Worm (Caenorhabditis elegans) whole organism, L4 larva: ENCODE results near the gene pgp-10.
A peak's percentile ranks its signal among the peaks of the same experiment; 100 is the strongest.

Source experiments
- D1046.2 ChIP-seq: fragments of 200-800 bp; sonication (Bioruptor generic); IDR thresholded peaks from 2 replicates; pipeline ENCODE4 v1.3.6; 2022; ENCODE audit warnings: missing genetic modification characterization, missing compliant biosample characterization
- F44E2.7 ChIP-seq: fragments of 200-800 bp; sonication (Bioruptor generic); IDR thresholded peaks from 2 replicates; pipeline ENCODE4 v2.1.2; 2022; ENCODE audit warnings: missing genetic modification characterization, missing compliant biosample characterization
- R02D3.7 ChIP-seq: fragments of 150-350 bp; sonication (generic microtip); optimal IDR thresholded peaks from 3 replicates; lab custom pipeline; 2014; ENCODE audit warnings: missing biosample characterization, missing genetic modification characterization
- T20F7.1 ChIP-seq: fragments of 200-800 bp; sonication (Bioruptor generic); optimal IDR thresholded peaks from 2 replicates; lab custom pipeline; 2018; ENCODE audit warnings: mild to moderate bottlenecking, missing genetic modification characterization, missing compliant biosample characterization
- Y5F2A.4 ChIP-seq: fragments of 200-800 bp; sonication (Bioruptor generic); optimal IDR thresholded peaks from 2 replicates; lab custom pipeline; 2018; ENCODE audit warnings: mild to moderate bottlenecking, missing genetic modification characterization, missing compliant biosample characterization
- ZK546.5 ChIP-seq, 2 experiments: sonication (generic microtip); optimal IDR thresholded peaks; 2 replicates each; lab custom pipeline; 2017; ENCODE audit warnings: missing biosample characterization in 2 of 2, missing genetic modification characterization in 2 of 2
- aha-1 ChIP-seq: fragments of 150-350 bp; peaks from one replicate; lab custom pipeline; 2014; ENCODE audit warnings: missing biosample characterization, missing genetic modification characterization
- ceh-20 ChIP-seq: fragments of 200-800 bp; sonication (Bioruptor generic); IDR thresholded peaks from 2 replicates; pipeline ENCODE4 v1.3.6; 2022; ENCODE audit warnings: missing genetic modification reagents, missing genetic modification characterization, missing compliant biosample characterization
- ceh-44 ChIP-seq: fragments of 200-800 bp; sonication (Bioruptor generic); IDR thresholded peaks from 2 replicates; pipeline ENCODE4 v1.3.6; 2022; ENCODE audit warnings: missing genetic modification reagents, missing genetic modification characterization, missing compliant biosample characterization
- ceh-82 ChIP-seq: sonication (generic microtip); optimal IDR thresholded peaks from 2 replicates; lab custom pipeline; 2017; ENCODE audit warnings: missing biosample characterization, missing genetic modification characterization
- cey-2 ChIP-seq: sonication (generic microtip); optimal IDR thresholded peaks from 3 replicates; lab custom pipeline; 2017; ENCODE audit warnings: missing genetic modification characterization, mild to moderate bottlenecking, missing compliant biosample characterization, antibody characterized with exemption, borderline replicate concordance; ENCODE audit not compliant: insufficient read depth
- daf-12 ChIP-seq: fragments of 150-350 bp; optimal IDR thresholded peaks from 2 replicates; lab custom pipeline; 2014; ENCODE audit warnings: missing biosample characterization, missing genetic modification reagents, missing genetic modification characterization
- daf-16 ChIP-seq, 3 experiments: sonication (generic microtip); optimal IDR thresholded peaks; 2 replicates each; lab custom pipeline; 2016 to 2017; ENCODE audit warnings: missing genetic modification characterization in 3 of 3, missing genetic modification reagents in 3 of 3, mild to moderate bottlenecking in 2 of 3, missing compliant biosample characterization in 2 of 3, missing biosample characterization in 1 of 3, moderate library complexity in 1 of 3
- dmd-6 ChIP-seq: fragments of 200-800 bp; sonication (Bioruptor generic); IDR thresholded peaks from 2 replicates; pipeline ENCODE4 v1.3.6; 2022; ENCODE audit warnings: missing genetic modification reagents, missing genetic modification characterization, missing compliant biosample characterization
- dmd-9 ChIP-seq: fragments of 200-800 bp; sonication (Bioruptor generic); IDR thresholded peaks from 2 replicates; pipeline ENCODE4 v1.3.6; 2022; ENCODE audit warnings: missing genetic modification reagents, missing genetic modification characterization, missing compliant biosample characterization
- duxl-1 ChIP-seq: sonication (generic microtip); optimal IDR thresholded peaks from 2 replicates; lab custom pipeline; 2016; ENCODE audit warnings: mild to moderate bottlenecking, missing genetic modification characterization, moderate library complexity, missing compliant biosample characterization; ENCODE audit not compliant: poor library complexity
- dve-1 ChIP-seq: sonication (generic microtip); optimal IDR thresholded peaks from 2 replicates; lab custom pipeline; 2017; ENCODE audit warnings: antibody characterized with exemption, mild to moderate bottlenecking, missing genetic modification characterization, missing compliant biosample characterization; ENCODE audit not compliant: insufficient read depth
- egl-27 ChIP-seq: sonication (generic microtip); optimal IDR thresholded peaks from 3 replicates; lab custom pipeline; 2017; ENCODE audit warnings: missing biosample characterization, missing genetic modification reagents, missing genetic modification characterization
- hlh-11 ChIP-seq: fragments of 200-800 bp; sonication (Bioruptor generic); optimal IDR thresholded peaks from 2 replicates; lab custom pipeline; 2018; ENCODE audit warnings: mild to moderate bottlenecking, missing genetic modification characterization, missing compliant biosample characterization
- hlh-30 ChIP-seq: sonication (generic microtip); optimal IDR thresholded peaks from 2 replicates; lab custom pipeline; 2017; ENCODE audit warnings: antibody characterized with exemption, mild to moderate bottlenecking, missing genetic modification characterization, missing compliant biosample characterization; ENCODE audit not compliant: insufficient read depth
- lin-13 ChIP-seq: fragments of 150-350 bp; optimal IDR thresholded peaks from 2 replicates; lab custom pipeline; 2014; ENCODE audit warnings: missing biosample characterization, missing genetic modification reagents, missing genetic modification characterization
- lin-15B ChIP-seq: fragments of 150-350 bp; sonication (generic microtip); optimal IDR thresholded peaks from 3 replicates; lab custom pipeline; 2014; ENCODE audit warnings: missing biosample characterization, missing genetic modification characterization
- lsy-2 ChIP-seq, 2 experiments: fragments of 150-350 bp in 1 of 2; sonication (generic microtip) in 1 of 2; optimal IDR thresholded peaks; 2 replicates each; lab custom pipeline; 2014 to 2017; ENCODE audit warnings: missing biosample characterization in 2 of 2, missing genetic modification characterization in 2 of 2
- mdl-1 ChIP-seq, 2 experiments: fragments of 150-350 bp in 1 of 2; sonication (generic microtip) in 1 of 2; optimal IDR thresholded peaks; 2 replicates each; lab custom pipeline; 2014 to 2017; ENCODE audit warnings: missing biosample characterization in 2 of 2, missing genetic modification characterization in 2 of 2
- mep-1 ChIP-seq: fragments of 150-350 bp; sonication (generic microtip); optimal IDR thresholded peaks from 3 replicates; lab custom pipeline; 2014; ENCODE audit warnings: missing biosample characterization, missing genetic modification characterization
- mxl-2 ChIP-seq: fragments of 200-800 bp; sonication (Bioruptor generic); conservative IDR thresholded peaks from 2 replicates; pipeline ENCODE4 v1.3.6; 2022; ENCODE audit warnings: missing genetic modification reagents, missing genetic modification characterization, missing compliant biosample characterization
- nhr-10 ChIP-seq: fragments of 150-350 bp; optimal IDR thresholded peaks from 2 replicates; lab custom pipeline; 2014; ENCODE audit warnings: missing biosample characterization, missing genetic modification characterization
- nhr-102 ChIP-seq: sonication (generic microtip); optimal IDR thresholded peaks from 2 replicates; lab custom pipeline; 2016; ENCODE audit warnings: mild to moderate bottlenecking, missing genetic modification characterization, moderate library complexity, missing compliant biosample characterization
- nhr-28 ChIP-seq: fragments of 150-350 bp; optimal IDR thresholded peaks from 2 replicates; lab custom pipeline; 2014; ENCODE audit warnings: missing biosample characterization, missing genetic modification characterization
- nhr-48 ChIP-seq: sonication (generic microtip); optimal IDR thresholded peaks from 2 replicates; lab custom pipeline; 2016; ENCODE audit warnings: mild to moderate bottlenecking, missing genetic modification characterization, missing compliant biosample characterization
- nhr-77 ChIP-seq: fragments of 150-350 bp; optimal IDR thresholded peaks from 2 replicates; lab custom pipeline; 2014; ENCODE audit warnings: missing biosample characterization, missing genetic modification characterization
- pha-4 ChIP-seq, 2 experiments: fragments of 150-350 bp in 1 of 2; fragments of 200-800 bp in 1 of 2; sonication (Bioruptor generic) in 1 of 2; IDR thresholded peaks in 1 of 2; optimal IDR thresholded peaks in 1 of 2; 2 replicates each; pipeline versions ENCODE4 v1.3.6 to Lab custom; 2014 to 2022; ENCODE audit warnings: missing genetic modification characterization in 2 of 2, missing genetic modification reagents in 2 of 2, missing biosample characterization in 1 of 2, missing compliant biosample characterization in 1 of 2
- php-3 ChIP-seq: fragments of 200-800 bp; sonication (Bioruptor generic); IDR thresholded peaks from 2 replicates; pipeline ENCODE4 v1.3.6; 2022; ENCODE audit warnings: missing genetic modification reagents, missing genetic modification characterization, missing compliant biosample characterization
- pqm-1 ChIP-seq: sonication (generic microtip); optimal IDR thresholded peaks from 2 replicates; lab custom pipeline; 2017; ENCODE audit warnings: missing biosample characterization, missing genetic modification characterization
- rbr-2 ChIP-seq: sonication (generic microtip); optimal IDR thresholded peaks from 2 replicates; lab custom pipeline; 2016; ENCODE audit warnings: missing genotype, missing genetic modification characterization, missing compliant biosample characterization
- set-16 ChIP-seq: fragments of 200-800 bp; sonication (Bioruptor generic); IDR thresholded peaks from 2 replicates; pipeline ENCODE4 v1.3.6; 2022; ENCODE audit warnings: missing genetic modification reagents, missing genetic modification characterization, missing compliant biosample characterization
- snpc-4 ChIP-seq: fragments of 150-350 bp; optimal IDR thresholded peaks from 2 replicates; lab custom pipeline; 2014; ENCODE audit warnings: missing biosample characterization, missing genetic modification characterization
- spr-1 ChIP-seq: sonication (generic microtip); optimal IDR thresholded peaks from 2 replicates; lab custom pipeline; 2016; ENCODE audit warnings: mild to moderate bottlenecking, missing genetic modification characterization, missing compliant biosample characterization
- unc-62 ChIP-seq, 3 experiments: fragments of 150-350 bp in 1 of 3; sonication (generic microtip); optimal IDR thresholded peaks in 2 of 3; peaks in 1 of 3; 1 replicate in 1 of 3; 2 replicates in 2 of 3; lab custom pipeline; 2014 to 2017; ENCODE audit warnings: missing biosample characterization in 3 of 3, missing genetic modification characterization in 3 of 3, missing genetic modification reagents in 3 of 3, missing genotype in 1 of 3
- zfp-3 ChIP-seq: fragments of 200-800 bp; sonication (Bioruptor generic); conservative IDR thresholded peaks from 2 replicates; pipeline ENCODE4 v1.3.6; 2022; ENCODE audit warnings: missing genetic modification reagents, missing genetic modification characterization, missing compliant biosample characterization
- ztf-11 ChIP-seq: fragments of 150-350 bp; optimal IDR thresholded peaks from 2 replicates; lab custom pipeline; 2014; ENCODE audit warnings: missing biosample characterization, missing genetic modification characterization
- ztf-7 ChIP-seq: fragments of 150-350 bp; optimal IDR thresholded peaks from 2 replicates; lab custom pipeline; 2014; ENCODE audit warnings: missing biosample characterization, missing genetic modification characterization

pgp-10 gene

DNA sequence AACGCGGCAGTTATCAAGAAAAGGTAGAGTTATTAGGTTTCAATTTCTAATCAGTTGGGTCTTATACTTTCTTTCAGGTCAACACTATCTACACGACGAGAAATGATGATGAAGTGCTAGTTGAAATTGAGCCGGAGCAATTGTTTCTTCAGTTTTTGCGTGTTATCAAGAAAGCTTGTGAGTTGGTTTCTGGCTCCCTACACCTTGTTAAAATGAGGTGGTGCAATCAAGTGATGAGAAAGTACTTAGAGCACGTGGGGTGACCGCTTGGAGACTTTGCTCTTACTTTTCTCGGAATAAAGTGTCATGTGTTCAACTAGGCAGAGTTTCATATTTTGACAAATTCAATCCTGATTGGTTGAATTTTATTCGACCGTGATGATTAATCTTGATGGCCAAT is 41.6 kb downstream of the pgp-10 start:
- TF ChIP-seq Y5F2A.4 (GFP tag; lab: Kevin White, UChicago) = no peak
- TF ChIP-seq lin-13 (GFP tag; lab: Kevin White, UChicago) = peak; percentile 18
- TF ChIP-seq ceh-20 (GFP tag; lab: Robert Waterston, UW) = no peak
- TF ChIP-seq set-16 (GFP tag; lab: Robert Waterston, UW) = no peak
- TF ChIP-seq lin-15B (tag; lab: Kevin White, UChicago) = no peak
- peak; percentile 9 for TF ChIP-seq nhr-28
- peak; percentile 22 for TF ChIP-seq nhr-10 (tag; lab: Kevin White, UChicago)
- TF ChIP-seq unc-62 (GFP tag; optimal IDR thresholded peaks at IDR 0.05 in 1 of 2; lab: Kevin White, UChicago) = peak in 1 of 2 experiments; percentile 87
- no peak for TF ChIP-seq unc-62 (tag; optimal IDR thresholded peaks at IDR 0.05; lab: Kevin White, UChicago)
- peak; percentile 49 for TF ChIP-seq hlh-30
- TF ChIP-seq nhr-77 = peak; percentile 33
- TF ChIP-seq dmd-6 = peak; percentile 64
- TF ChIP-seq mep-1 (tag; lab: Kevin White, UChicago) = peak; percentile 3
- no peak for TF ChIP-seq daf-16 (GFP tag; optimal IDR thresholded peaks at IDR 0.05; lab: Kevin White, UChicago)
- peak; percentile 79 for TF ChIP-seq daf-16 (tag; optimal IDR thresholded peaks at IDR 0.05; lab: Kevin White, UChicago)
- TF ChIP-seq zfp-3 (GFP tag; lab: Robert Waterston, UW) = 0 out of 2 replicates have a peak, but pooled peaks have one; percentile 32
- 0 out of 2 replicates have a peak, but pooled peaks have one; percentile 40 for TF ChIP-seq php-3
- peak; percentile 52 for TF ChIP-seq ztf-7 (tag; lab: Kevin White, UChicago)
- peak; percentile 71 for TF ChIP-seq hlh-11 (tag; lab: Kevin White, UChicago)
- peak; percentile 55 for TF ChIP-seq dve-1 (tag; lab: Kevin White, UChicago)
- TF ChIP-seq nhr-102 = peak; percentile 29
- TF ChIP-seq rbr-2 = no peak
- no peak for TF ChIP-seq snpc-4
- TF ChIP-seq lsy-2 (tag; optimal IDR thresholded peaks at IDR 0.05; lab: Kevin White, UChicago) = no peak
- peak; percentile 89 for TF ChIP-seq pqm-1
- peak; percentile 29 for TF ChIP-seq aha-1
- TF ChIP-seq nhr-48 (tag; lab: Kevin White, UChicago) = peak; percentile 58

DNA sequence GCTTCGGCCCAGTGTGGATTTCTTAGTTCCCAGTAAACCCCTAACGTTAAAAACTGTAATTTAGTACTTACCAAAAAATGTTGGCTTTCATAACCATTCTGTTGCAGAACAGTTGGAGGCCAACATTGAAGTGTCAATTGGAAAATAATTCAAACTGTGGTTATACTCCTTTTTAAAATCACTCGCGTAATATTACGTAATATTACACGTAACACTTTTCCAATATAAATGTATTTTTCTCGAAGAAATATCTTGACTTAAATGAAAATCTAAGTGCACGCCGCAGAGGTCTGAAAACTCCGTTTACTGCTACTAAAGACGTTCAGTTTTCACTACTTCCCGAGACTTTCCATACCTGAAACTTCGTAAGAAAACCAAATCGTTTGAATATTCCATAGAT is 45.3 kb downstream of the pgp-10 start:
- TF ChIP-seq D1046.2 (GFP tag; lab: Robert Waterston, UW) (no peak), lin-15B (tag; lab: Kevin White, UChicago) (no peak), mxl-2 (GFP tag; lab: Robert Waterston, UW) (no peak), duxl-1 (tag; lab: Kevin White, UChicago) (no peak), nhr-102 (no peak), ceh-44 (GFP tag; lab: Robert Waterston, UW) (no peak), cey-2 (tag; lab: Kevin White, UChicago) (no peak), dmd-9 (no peak)
- TF ChIP-seq, all 104 proteins: peak for 0

DNA sequence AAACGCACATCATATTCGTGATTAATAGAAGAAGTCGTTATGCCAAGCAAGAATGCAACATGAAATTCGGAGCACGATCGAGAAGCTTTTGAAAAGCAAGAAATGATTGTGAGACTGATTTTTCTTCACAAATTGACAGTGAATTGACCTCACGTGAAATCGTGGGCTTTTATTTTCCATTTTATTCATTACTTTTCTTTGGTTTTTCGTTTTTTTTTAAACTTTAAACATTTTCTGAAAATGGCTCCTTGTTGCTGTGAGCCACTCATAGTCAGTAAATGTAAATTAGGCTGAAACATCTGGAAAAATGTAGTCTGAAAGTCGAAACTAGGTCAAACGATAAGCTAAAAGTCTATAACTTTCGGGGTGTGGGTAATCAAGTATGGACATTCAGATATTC is 46.4 kb downstream of the pgp-10 start, which contains the start of gene C55B6.5:
Gene C55B6.5, minus strand, starts transcription at position 101 of the 400 bp plus-strand sequence.
- TF ChIP-seq ztf-11 (tag; lab: Kevin White, UChicago) = no peak
- TF ChIP-seq daf-12 (tag; lab: Kevin White, UChicago) = no peak
- no peak for TF ChIP-seq ceh-82 (tag; lab: Kevin White, UChicago)
- no peak for TF ChIP-seq spr-1 (tag; lab: Kevin White, UChicago)
- TF ChIP-seq egl-27 (tag; lab: Kevin White, UChicago) = no peak
- no peak for TF ChIP-seq nhr-28
- TF ChIP-seq D1046.2 (GFP tag; lab: Robert Waterston, UW) = no peak
- no peak for TF ChIP-seq mdl-1 (tag; optimal IDR thresholded peaks at IDR 0.05; lab: Kevin White, UChicago)
- no peak for TF ChIP-seq F44E2.7 (GFP tag; lab: Robert Waterston, UW)
- TF ChIP-seq pha-4 (GFP tag; IDR thresholded peaks at IDR 0.05; lab: Robert Waterston, UW) = no peak
- no peak for TF ChIP-seq pha-4 (tag; optimal IDR thresholded peaks at IDR 0.05; lab: Kevin White, UChicago)
- no peak for TF ChIP-seq ZK546.5 (tag; optimal IDR thresholded peaks at IDR 0.05; lab: Kevin White, UChicago)
- TF ChIP-seq R02D3.7 (tag; lab: Kevin White, UChicago) = no peak
- TF ChIP-seq set-16 (GFP tag; lab: Robert Waterston, UW) = no peak
- TF ChIP-seq nhr-102 = no peak
- TF ChIP-seq T20F7.1 (GFP tag; lab: Kevin White, UChicago) = no peak
